Fruit fly (Drosophila melanogaster) whole organism, embryonic: Measurements from ENCODE around the gene CG7564.
A peak's percentile ranks its signal among the peaks of the same experiment; 100 is the strongest.

Source experiments
- Atf3 ChIP-seq: fragments of 200-800 bp; sonication (Bioruptor generic); optimal IDR thresholded peaks from 3 replicates; lab custom pipeline; 2016; ENCODE audit warnings: missing biosample characterization, missing genetic modification characterization
- CG10147 ChIP-seq: fragments of 200-800 bp; sonication (Bioruptor generic); optimal IDR thresholded peaks from 2 replicates; lab custom pipeline; 2019; ENCODE audit warnings: missing biosample characterization, mild to moderate bottlenecking, missing genetic modification characterization, moderate library complexity
- CG10366 ChIP-seq: fragments of 200-800 bp; sonication (Bioruptor generic); IDR thresholded peaks from 2 replicates; pipeline ENCODE4 v1.3.6; 2022; ENCODE audit warnings: missing biosample characterization, missing genetic modification characterization
- CG10979 ChIP-seq: fragments of 200-800 bp; sonication (Bioruptor generic); optimal IDR thresholded peaks from 2 replicates; lab custom pipeline; 2018; ENCODE audit warnings: missing biosample characterization, mild to moderate bottlenecking, missing genetic modification characterization, moderate library complexity
- CG12104 ChIP-seq: fragments of 200-800 bp; sonication (Bioruptor generic); optimal IDR thresholded peaks from 3 replicates; lab custom pipeline; 2016; ENCODE audit warnings: missing biosample characterization, missing genetic modification characterization
- CG13775 ChIP-seq: fragments of 200-800 bp; sonication (Bioruptor generic); optimal IDR thresholded peaks from 3 replicates; lab custom pipeline; 2017; ENCODE audit warnings: missing biosample characterization, mild to moderate bottlenecking, missing genetic modification characterization
- CG15011 ChIP-seq: fragments of 200-800 bp; sonication (Bioruptor generic); optimal IDR thresholded peaks from 3 replicates; lab custom pipeline; 2018; ENCODE audit warnings: missing biosample characterization, mild to moderate bottlenecking, missing genetic modification characterization
- CG15269 ChIP-seq: fragments of 200-800 bp; sonication (Bioruptor generic); optimal IDR thresholded peaks from 2 replicates; lab custom pipeline; 2018; ENCODE audit warnings: missing biosample characterization, mild to moderate bottlenecking, missing genetic modification characterization, moderate library complexity
- CG2116 ChIP-seq: fragments of 200-800 bp; sonication (Bioruptor generic); optimal IDR thresholded peaks from 3 replicates; lab custom pipeline; 2018; ENCODE audit warnings: missing biosample characterization, mild to moderate bottlenecking, missing genetic modification characterization
- CG2199 ChIP-seq: fragments of 200-800 bp; sonication (Bioruptor generic); IDR thresholded peaks from 3 replicates; pipeline ENCODE4 v1.3.6; 2022; ENCODE audit warnings: missing biosample characterization, missing genetic modification characterization
- CG2712 ChIP-seq: fragments of 200-800 bp; optimal IDR thresholded peaks from 3 replicates; lab custom pipeline; 2019; ENCODE audit warnings: missing biosample characterization, mild to moderate bottlenecking, missing genetic modification characterization, moderate library complexity
- CG31365 ChIP-seq: fragments of 200-800 bp; sonication (Bioruptor generic); optimal IDR thresholded peaks from 2 replicates; lab custom pipeline; 2018; ENCODE audit warnings: missing biosample characterization, mild to moderate bottlenecking, missing genetic modification characterization
- CG34376 ChIP-seq: fragments of 200-800 bp; sonication (Bioruptor generic); optimal IDR thresholded peaks from 2 replicates; lab custom pipeline; 2018; ENCODE audit warnings: missing biosample characterization, mild to moderate bottlenecking, missing genetic modification characterization
- CG4617 ChIP-seq: fragments of 200-800 bp; sonication (Bioruptor generic); optimal IDR thresholded peaks from 3 replicates; lab custom pipeline; 2016; ENCODE audit warnings: missing biosample characterization, missing genetic modification characterization, borderline replicate concordance
- CG4820 ChIP-seq: fragments of 200-800 bp; sonication (Bioruptor generic); optimal IDR thresholded peaks from 3 replicates; lab custom pipeline; 2016; ENCODE audit warnings: missing biosample characterization, missing genetic modification characterization
- CG5180 ChIP-seq: fragments of 200-800 bp; sonication (Bioruptor generic); optimal IDR thresholded peaks from 3 replicates; lab custom pipeline; 2017; ENCODE audit warnings: missing biosample characterization, missing genetic modification characterization, mild to moderate bottlenecking, moderate library complexity, missing genetic modification reagents
- CG7786 ChIP-seq: fragments of 200-800 bp; sonication (Bioruptor generic); optimal IDR thresholded peaks from 2 replicates; lab custom pipeline; 2016; ENCODE audit warnings: missing biosample characterization, missing genetic modification characterization
- CG7839 ChIP-seq: fragments of 200-800 bp; sonication (Bioruptor generic); optimal IDR thresholded peaks from 3 replicates; lab custom pipeline; 2018; ENCODE audit warnings: missing biosample characterization, mild to moderate bottlenecking, missing genetic modification characterization, moderate library complexity
- CG8924 ChIP-seq: fragments of 200-800 bp; optimal IDR thresholded peaks from 3 replicates; lab custom pipeline; 2019; ENCODE audit warnings: missing biosample characterization, mild to moderate bottlenecking, missing genetic modification characterization, moderate library complexity
- Doc2 ChIP-seq: fragments of 200-800 bp; sonication (Bioruptor generic); IDR thresholded peaks from 2 replicates; pipeline ENCODE4 v1.3.6; 2022; ENCODE audit warnings: missing biosample characterization, missing genetic modification characterization
- Fer1 ChIP-seq: fragments of 200-800 bp; sonication (Bioruptor generic); optimal IDR thresholded peaks from 2 replicates; lab custom pipeline; 2017; ENCODE audit warnings: missing biosample characterization, mild to moderate bottlenecking, missing genetic modification characterization
- Fer3 ChIP-seq: fragments of 200-800 bp; sonication (Bioruptor generic); optimal IDR thresholded peaks from 2 replicates; lab custom pipeline; 2018; ENCODE audit warnings: missing biosample characterization, mild to moderate bottlenecking, missing genetic modification characterization, moderate library complexity
- GATAe ChIP-seq: fragments of 200-800 bp; sonication (Bioruptor generic); conservative IDR thresholded peaks from 2 replicates; pipeline ENCODE4 v1.3.6; 2022; ENCODE audit warnings: missing biosample characterization, missing genetic modification characterization
- HLH54F ChIP-seq: fragments of 200-800 bp; sonication (Bioruptor generic); optimal IDR thresholded peaks from 3 replicates; lab custom pipeline; 2016; ENCODE audit warnings: missing biosample characterization, missing genetic modification characterization
- Hey ChIP-seq: fragments of 200-800 bp; sonication (Bioruptor generic); optimal IDR thresholded peaks from 3 replicates; lab custom pipeline; 2018; ENCODE audit warnings: missing biosample characterization, mild to moderate bottlenecking, missing genetic modification characterization
- HmgZ ChIP-seq: fragments of 200-800 bp; sonication (Bioruptor generic); optimal IDR thresholded peaks from 2 replicates; lab custom pipeline; 2018; ENCODE audit warnings: missing biosample characterization, mild to moderate bottlenecking, missing genetic modification characterization
- Lpt ChIP-seq: fragments of >200 bp; optimal IDR thresholded peaks from 2 replicates; lab custom pipeline; 2018; ENCODE audit warnings: missing biosample characterization, missing genetic modification characterization
- Optix ChIP-seq: fragments of 200-800 bp; sonication (Bioruptor generic); IDR thresholded peaks from 3 replicates; pipeline ENCODE4 v1.3.6; 2022; ENCODE audit warnings: missing biosample characterization, missing genetic modification characterization
- Rfx ChIP-seq: fragments of 200-800 bp; sonication (Bioruptor generic); IDR thresholded peaks from 2 replicates; pipeline ENCODE4 v1.3.6; 2022; ENCODE audit warnings: missing biosample characterization, missing genetic modification characterization
- Sry-β ChIP-seq: fragments of 200-800 bp; sonication (Bioruptor generic); optimal IDR thresholded peaks from 2 replicates; lab custom pipeline; 2018; ENCODE audit warnings: missing biosample characterization, mild to moderate bottlenecking, missing genetic modification characterization, moderate library complexity
- Sry-δ ChIP-seq: fragments of 200-800 bp; sonication (Bioruptor generic); optimal IDR thresholded peaks from 2 replicates; lab custom pipeline; 2016; ENCODE audit warnings: missing biosample characterization, missing genetic modification characterization
- TFAM ChIP-seq: fragments of 200-800 bp; sonication (Bioruptor generic); optimal IDR thresholded peaks from 2 replicates; lab custom pipeline; 2017; ENCODE audit warnings: missing biosample characterization, missing genetic modification characterization, inconsistent platforms
- YL-1 ChIP-seq: fragments of 200-800 bp; sonication (Bioruptor generic); optimal IDR thresholded peaks from 3 replicates; lab custom pipeline; 2017; ENCODE audit warnings: missing biosample characterization, mild to moderate bottlenecking, missing genetic modification characterization
- bcd ChIP-seq: fragments of 200-800 bp; sonication (Bioruptor generic); optimal IDR thresholded peaks from 2 replicates; lab custom pipeline; 2017; ENCODE audit warnings: missing biosample characterization, mild to moderate bottlenecking, missing genetic modification characterization
- cwo ChIP-seq: fragments of 200-800 bp; sonication (Bioruptor generic); optimal IDR thresholded peaks from 3 replicates; lab custom pipeline; 2017; ENCODE audit warnings: missing biosample characterization, missing genetic modification characterization, mild to moderate bottlenecking, moderate library complexity, missing genetic modification reagents
- ewg ChIP-seq: fragments of 200-800 bp; sonication (Bioruptor generic); optimal IDR thresholded peaks from 3 replicates; lab custom pipeline; 2017; ENCODE audit warnings: mild to moderate bottlenecking, missing biosample characterization, missing genetic modification reagents, missing genetic modification characterization
- fru ChIP-seq: fragments of >200 bp; optimal IDR thresholded peaks from 2 replicates; lab custom pipeline; 2017
- fu2 ChIP-seq: fragments of 200-800 bp; sonication (Bioruptor generic); optimal IDR thresholded peaks from 2 replicates; lab custom pipeline; 2016; ENCODE audit warnings: missing biosample characterization, missing genetic modification characterization
- jumu ChIP-seq: fragments of 200-800 bp; sonication (Bioruptor generic); optimal IDR thresholded peaks from 3 replicates; lab custom pipeline; 2016; ENCODE audit warnings: missing biosample characterization, missing genetic modification characterization
- kay ChIP-seq: fragments of 200-800 bp; sonication (Bioruptor generic); optimal IDR thresholded peaks from 2 replicates; lab custom pipeline; 2016; ENCODE audit warnings: missing biosample characterization, missing genetic modification characterization
- knrl ChIP-seq: fragments of 200-800 bp; sonication (Bioruptor generic); IDR thresholded peaks from 3 replicates; pipeline ENCODE4 v1.3.6; 2022; ENCODE audit warnings: missing biosample characterization, missing genetic modification characterization; ENCODE audit not compliant: partially characterized antibody
- lbe ChIP-seq: fragments of 200-800 bp; sonication (Bioruptor generic); optimal IDR thresholded peaks from 2 replicates; lab custom pipeline; 2016; ENCODE audit warnings: missing biosample characterization, mild to moderate bottlenecking, missing genetic modification characterization
- mld ChIP-seq: fragments of 200-800 bp; sonication (Bioruptor generic); IDR thresholded peaks from 3 replicates; pipeline ENCODE4 v1.3.6; 2022; ENCODE audit warnings: missing biosample characterization, missing genetic modification characterization; ENCODE audit not compliant: partially characterized antibody
- pan ChIP-seq, 4 experiments: fragments of >200 bp in 3 of 4; fragments of 200-800 bp in 1 of 4; sonication (Bioruptor generic) in 1 of 4; optimal IDR thresholded peaks in 3 of 4; IDR thresholded peaks in 1 of 4; 2 replicates each; pipeline versions ENCODE4 v1.3.6 to Lab custom; 2017 to 2022; ENCODE audit warnings: missing biosample characterization in 2 of 4, missing genetic modification characterization in 2 of 4, mixed read lengths in 1 of 4
- row ChIP-seq: fragments of 200-800 bp; sonication (Bioruptor generic); IDR thresholded peaks from 3 replicates; pipeline ENCODE4 v1.3.6; 2022; ENCODE audit warnings: missing biosample characterization, missing genetic modification characterization
- salm ChIP-seq: fragments of 200-800 bp; sonication (Bioruptor generic); optimal IDR thresholded peaks from 2 replicates; lab custom pipeline; 2018; ENCODE audit warnings: missing biosample characterization, mild to moderate bottlenecking, missing genetic modification characterization
- sug ChIP-seq: fragments of 200-800 bp; optimal IDR thresholded peaks from 2 replicates; lab custom pipeline; 2019; ENCODE audit warnings: missing biosample characterization, mild to moderate bottlenecking, missing genetic modification characterization, moderate library complexity
- tup ChIP-seq: fragments of 200-800 bp; sonication (Bioruptor generic); optimal IDR thresholded peaks from 2 replicates; lab custom pipeline; 2016; ENCODE audit warnings: missing biosample characterization, mild to moderate bottlenecking, missing genetic modification characterization, moderate library complexity
- vnd ChIP-seq: fragments of 200-800 bp; sonication (Bioruptor generic); IDR thresholded peaks from 3 replicates; pipeline ENCODE4 v1.3.6; 2022; ENCODE audit warnings: missing biosample characterization, missing genetic modification characterization; ENCODE audit not compliant: partially characterized antibody

CG7564 gene

DNA sequence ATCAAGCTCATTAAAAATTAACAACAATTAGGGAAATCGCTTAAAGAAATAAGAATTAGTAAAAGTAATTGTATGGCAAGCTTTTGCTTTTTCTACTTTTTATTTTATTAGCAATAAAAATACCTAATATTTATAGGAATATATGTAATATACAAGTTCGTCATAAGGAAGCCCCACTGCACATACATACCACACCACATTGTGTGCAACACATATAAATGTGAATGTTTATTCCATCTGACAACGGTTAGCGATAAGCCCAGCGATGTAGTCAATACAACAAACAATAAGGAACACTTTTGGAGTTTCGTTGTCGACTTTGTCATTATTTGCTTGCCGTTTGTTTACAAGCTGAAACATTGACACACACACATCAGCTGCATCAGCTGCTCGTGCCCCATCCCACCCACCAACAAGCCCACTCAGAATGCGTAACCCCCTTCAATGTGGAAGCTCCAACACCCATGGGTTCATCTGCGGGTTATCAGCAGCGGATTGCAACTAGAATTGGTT, 28.8 kb upstream of the CG7564 start (continued):
- TF ChIP-seq knrl: no peak
- peak; percentile 22; the same call in 1 of the 2 replicates for TF ChIP-seq CG10366 (GFP tag; lab: Robert Waterston, UW)
- no peak for TF ChIP-seq fru (lab: Kevin White, UChicago)
- TF ChIP-seq kay: peak; percentile 30
- TF ChIP-seq CG2116 (GFP tag; lab: Kevin White, UChicago): peak; percentile 51
- TF ChIP-seq cwo (GFP tag; lab: Kevin White, UChicago): no peak
- no peak for TF ChIP-seq CG7786 (GFP tag; lab: Kevin White, UChicago)
- no peak for TF ChIP-seq fu2 (GFP tag; lab: Kevin White, UChicago)
- TF ChIP-seq Fer1 (GFP tag; lab: Kevin White, UChicago): peak; percentile 47
- TF ChIP-seq Sry-δ (GFP tag; lab: Kevin White, UChicago): peak; percentile 26
- TF ChIP-seq GATAe: no peak
- peak; percentile 71 for TF ChIP-seq bcd
- TF ChIP-seq TFAM (GFP tag; lab: Kevin White, UChicago): peak; percentile 76
- TF ChIP-seq row: peak; percentile 54; the same call in 2 of the 3 replicates
- no peak for TF ChIP-seq CG34376 (GFP tag; lab: Kevin White, UChicago)
- peak; percentile 80 for TF ChIP-seq CG5180 (GFP tag; lab: Kevin White, UChicago)
- TF ChIP-seq sug (tag; lab: Kevin White, UChicago): peak; percentile 8
- TF ChIP-seq jumu (GFP tag; lab: Kevin White, UChicago): peak; percentile 22
- peak; percentile 81 for TF ChIP-seq CG8924 (tag; lab: Kevin White, UChicago)
- peak; percentile 37 for TF ChIP-seq CG7839 (tag; lab: Kevin White, UChicago)
- TF ChIP-seq CG15269 (tag; lab: Kevin White, UChicago): no peak
- TF ChIP-seq pan (optimal IDR thresholded peaks at IDR 0.05; lab: Kevin White, UChicago): no peak
- TF ChIP-seq pan (GFP tag; optimal IDR thresholded peaks at IDR 0.05 in 1 of 2, IDR thresholded peaks at IDR 0.05 in 1 of 2): peak in 1 of 2 experiments; percentile 26
- peak; percentile 76 for TF ChIP-seq CG2712 (tag; lab: Kevin White, UChicago)
- TF ChIP-seq mld (GFP tag; lab: Robert Waterston, UW): no peak
- peak; percentile 90 for TF ChIP-seq salm (tag; lab: Kevin White, UChicago)
- TF ChIP-seq CG12104 (GFP tag; lab: Kevin White, UChicago): peak; percentile 52
- TF ChIP-seq HmgZ (tag; lab: Kevin White, UChicago): peak; percentile 23
- no peak for TF ChIP-seq CG10147 (GFP tag; lab: Kevin White, UChicago)
- TF ChIP-seq Hey: peak; percentile 77
- TF ChIP-seq CG13775: peak; percentile 15
- peak; percentile 65 for TF ChIP-seq lbe (GFP tag; lab: Kevin White, UChicago)
- TF ChIP-seq Rfx (GFP tag; lab: Robert Waterston, UW): no peak
- peak; percentile 49 for TF ChIP-seq Fer3 (tag; lab: Kevin White, UChicago)
- TF ChIP-seq HLH54F (GFP tag; lab: Kevin White, UChicago): no peak
- no peak for TF ChIP-seq Doc2 (GFP tag; lab: Robert Waterston, UW)
- TF ChIP-seq CG2199: peak; percentile 73; the same call in 2 of the 3 replicates
- TF ChIP-seq CG4820 (GFP tag; lab: Kevin White, UChicago): peak; percentile 58
- peak; percentile 62 for TF ChIP-seq tup (GFP tag; lab: Kevin White, UChicago)
- peak; percentile 42; the same call in 2 of the 3 replicates for TF ChIP-seq Optix
- TF ChIP-seq CG15011: peak; percentile 74
- TF ChIP-seq YL-1 (GFP tag; lab: Kevin White, UChicago): peak; percentile 73
- no peak for TF ChIP-seq vnd
- peak; percentile 68 for TF ChIP-seq ewg (GFP tag; lab: Kevin White, UChicago)
- no peak for TF ChIP-seq Lpt (GFP tag; lab: Kevin White, UChicago)
- TF ChIP-seq CG31365: peak; percentile 80
- TF ChIP-seq CG10979 (tag; lab: Kevin White, UChicago): peak; percentile 66
- peak; percentile 70 for TF ChIP-seq Sry-β (GFP tag; lab: Kevin White, UChicago)
- peak; percentile 29 for TF ChIP-seq CG4617 (GFP tag; lab: Kevin White, UChicago)
- no peak for TF ChIP-seq Atf3
